Fruit fly (Drosophila melanogaster) whole organism, wandering third instar larva: ENCODE measurements around the gene Sap130.

ENCODE experiments used
- Abd-B ChIP-seq: fragments of >200 bp; optimal IDR thresholded peaks from 2 replicates; lab custom pipeline; 2017; ENCODE audit warnings: missing biosample characterization, missing genetic modification characterization
- CG9705 ChIP-seq: fragments of 200-800 bp; sonication (Bioruptor generic); optimal IDR thresholded peaks from 2 replicates; lab custom pipeline; 2018; ENCODE audit warnings: missing biosample characterization, mild to moderate bottlenecking, missing genetic modification characterization
- CrebA ChIP-seq: fragments of 200-800 bp; sonication (Bioruptor generic); optimal IDR thresholded peaks from 2 replicates; lab custom pipeline; 2016; ENCODE audit warnings: missing biosample characterization, mild to moderate bottlenecking, missing genetic modification characterization, borderline replicate concordance
- Dfd ChIP-seq: fragments of >200 bp; optimal IDR thresholded peaks from 2 replicates; lab custom pipeline; 2017; ENCODE audit warnings: missing biosample characterization, missing genetic modification characterization
- Dif ChIP-seq: fragments of 200-275, 200-300 bp; sonication (Bioruptor generic); optimal IDR thresholded peaks from 2 replicates; lab custom pipeline; 2018; ENCODE audit warnings: missing biosample characterization, missing genetic modification characterization; ENCODE audit not compliant: partially characterized antibody
- GATAd ChIP-seq: sonication (Bioruptor generic); optimal IDR thresholded peaks from 2 replicates; lab custom pipeline; 2016; ENCODE audit warnings: missing biosample characterization, missing genetic modification characterization
- HLH106 ChIP-seq: fragments of 200-800 bp; optimal IDR thresholded peaks from 3 replicates; lab custom pipeline; 2019; ENCODE audit warnings: missing biosample characterization, mild to moderate bottlenecking, missing genetic modification characterization, moderate library complexity
- Hnf4 ChIP-seq: fragments of 200-800 bp; sonication (Bioruptor generic); optimal IDR thresholded peaks from 2 replicates; lab custom pipeline; 2016; ENCODE audit warnings: missing biosample characterization, mild to moderate bottlenecking, missing genetic modification characterization
- Hr78 ChIP-seq: fragments of >200 bp; optimal IDR thresholded peaks from 2 replicates; lab custom pipeline; 2017; ENCODE audit warnings: missing biosample characterization, missing genetic modification characterization
- Hr83 ChIP-seq: fragments of 200-300 bp; sonication (Bioruptor generic); optimal IDR thresholded peaks from 2 replicates; lab custom pipeline; 2016; ENCODE audit warnings: missing biosample characterization, mild to moderate bottlenecking, missing genetic modification characterization, moderate library complexity; ENCODE audit not compliant: poor library complexity, severe bottlenecking
- Jra ChIP-seq: sonication (Bioruptor generic); optimal IDR thresholded peaks from 2 replicates; lab custom pipeline; 2016; ENCODE audit warnings: missing biosample characterization, missing genetic modification characterization
- Mio ChIP-seq: sonication (Bioruptor generic); optimal IDR thresholded peaks from 2 replicates; lab custom pipeline; 2016; ENCODE audit warnings: missing biosample characterization, missing genetic modification characterization
- Myc ChIP-seq: fragments of >200 bp; optimal IDR thresholded peaks from 2 replicates; lab custom pipeline; 2017
- N ChIP-seq: fragments of >200 bp; optimal IDR thresholded peaks from 2 replicates; lab custom pipeline; 2018; ENCODE audit warnings: missing biosample characterization, missing external identifiers, missing genetic modification characterization
- OdsH ChIP-seq: fragments of 200-800 bp; sonication (Bioruptor generic); optimal IDR thresholded peaks from 2 replicates; lab custom pipeline; 2016; ENCODE audit warnings: missing biosample characterization, mild to moderate bottlenecking, missing genetic modification characterization
- Rel ChIP-seq, 2 experiments: fragments of 200-800 bp; sonication (Bioruptor generic) in 1 of 2; optimal IDR thresholded peaks; 2 replicates in 1 of 2; 3 replicates in 1 of 2; lab custom pipeline; 2016 to 2019; ENCODE audit warnings: mild to moderate bottlenecking in 2 of 2, missing biosample characterization in 2 of 2, missing genetic modification characterization in 2 of 2, moderate library complexity in 1 of 2
- Sp1 ChIP-seq: fragments of 200-800 bp; sonication (Bioruptor generic); optimal IDR thresholded peaks from 3 replicates; lab custom pipeline; 2019; ENCODE audit warnings: missing biosample characterization, mild to moderate bottlenecking, missing genetic modification characterization, moderate library complexity
- br ChIP-seq: fragments of 200-800 bp; sonication (Bioruptor generic); optimal IDR thresholded peaks from 2 replicates; lab custom pipeline; 2016; ENCODE audit warnings: missing biosample characterization, missing genetic modification characterization
- brk ChIP-seq: fragments of 200-800 bp; sonication (Bioruptor generic); optimal IDR thresholded peaks from 2 replicates; lab custom pipeline; 2016; ENCODE audit warnings: missing biosample characterization, mild to moderate bottlenecking, missing genetic modification characterization
- dl ChIP-seq, 2 experiments: fragments of 175-275, 200-275 bp in 1 of 2; fragments of 200-275 bp in 1 of 2; sonication (Bioruptor generic); optimal IDR thresholded peaks; lab custom pipeline; 2018; ENCODE audit warnings: mild to moderate bottlenecking in 2 of 2, missing biosample characterization in 2 of 2, missing genetic modification characterization in 2 of 2, moderate library complexity in 2 of 2; ENCODE audit not compliant: partially characterized antibody in 2 of 2, insufficient read depth in 1 of 2
- dmrt93B ChIP-seq: fragments of 200-800 bp; sonication (Bioruptor generic); optimal IDR thresholded peaks from 2 replicates; lab custom pipeline; 2018; ENCODE audit warnings: missing biosample characterization, mild to moderate bottlenecking, missing genetic modification characterization
- dsf ChIP-seq: sonication (Bioruptor generic); optimal IDR thresholded peaks from 2 replicates; lab custom pipeline; 2016; ENCODE audit warnings: missing biosample characterization, missing genetic modification characterization, borderline replicate concordance
- ey ChIP-seq: fragments of 200-800 bp; sonication (Bioruptor generic); optimal IDR thresholded peaks from 2 replicates; lab custom pipeline; 2016; ENCODE audit warnings: missing biosample characterization, missing genetic modification characterization
- foxo ChIP-seq, 2 experiments: fragments of 200-800 bp; sonication (Bioruptor generic); optimal IDR thresholded peaks; 2 replicates in 1 of 2; 3 replicates in 1 of 2; lab custom pipeline; 2016 to 2017; ENCODE audit warnings: missing biosample characterization in 2 of 2, missing genetic modification characterization in 2 of 2
- fru ChIP-seq: fragments of 200-800 bp; sonication (Bioruptor generic); optimal IDR thresholded peaks from 3 replicates; lab custom pipeline; 2016; ENCODE audit warnings: missing biosample characterization, mild to moderate bottlenecking, missing genetic modification characterization
- h ChIP-seq: fragments of 200-800 bp; sonication (Bioruptor generic); optimal IDR thresholded peaks from 3 replicates; lab custom pipeline; 2016; ENCODE audit warnings: missing biosample characterization, mild to moderate bottlenecking, missing genetic modification characterization
- jim ChIP-seq: fragments of 175-275, 200-325 bp; sonication (Bioruptor generic); optimal IDR thresholded peaks from 2 replicates; lab custom pipeline; 2016; ENCODE audit warnings: missing biosample characterization, mild to moderate bottlenecking, missing genetic modification characterization
- lola ChIP-seq: fragments of >200 bp; optimal IDR thresholded peaks from 2 replicates; lab custom pipeline; 2017; ENCODE audit warnings: missing biosample characterization, missing genetic modification characterization
- pan ChIP-seq: fragments of >200 bp; optimal IDR thresholded peaks from 2 replicates; lab custom pipeline; 2017
- psq ChIP-seq: fragments of 200-800 bp; sonication (Bioruptor generic); optimal IDR thresholded peaks from 3 replicates; lab custom pipeline; 2017; ENCODE audit warnings: missing biosample characterization, mild to moderate bottlenecking, missing genetic modification characterization, moderate library complexity
- rgr ChIP-seq: fragments of 200-800 bp; sonication (Bioruptor generic); optimal IDR thresholded peaks from 3 replicates; lab custom pipeline; 2016; ENCODE audit warnings: missing biosample characterization, mild to moderate bottlenecking, missing genetic modification characterization
- sage ChIP-seq: fragments of 200-800 bp; sonication (Bioruptor generic); optimal IDR thresholded peaks from 2 replicates; lab custom pipeline; 2016; ENCODE audit warnings: missing biosample characterization, mild to moderate bottlenecking, missing genetic modification characterization
- sv ChIP-seq: fragments of 200-800 bp; sonication (Bioruptor generic); optimal IDR thresholded peaks from 3 replicates; lab custom pipeline; 2016; ENCODE audit warnings: missing biosample characterization, missing genetic modification characterization
- tai ChIP-seq: sonication (Bioruptor generic); optimal IDR thresholded peaks from 2 replicates; lab custom pipeline; 2016; ENCODE audit warnings: missing biosample characterization, missing genetic modification characterization
- usp ChIP-seq: fragments of >200 bp; optimal IDR thresholded peaks from 2 replicates; lab custom pipeline; 2017; ENCODE audit warnings: missing biosample characterization, missing genetic modification characterization
- woc ChIP-seq: sonication (Bioruptor generic); optimal IDR thresholded peaks from 2 replicates; lab custom pipeline; 2016; ENCODE audit warnings: missing biosample characterization, mild to moderate bottlenecking, missing genetic modification characterization

Sap130 gene

dm6 chr3L:12837196-12837720 lies 31.6 kb downstream of the Sap130 start:
- TF ChIP-seq Rel (GFP tag; optimal IDR thresholded peaks at IDR 0.05; lab: Kevin White, UChicago): no peak
- TF ChIP-seq Rel (tag; optimal IDR thresholded peaks at IDR 0.05; lab: Kevin White, UChicago): peak; percentile 38
- no peak for TF ChIP-seq Dfd
- no peak for TF ChIP-seq ey (GFP tag; lab: Kevin White, UChicago)
- TF ChIP-seq Jra (GFP tag; lab: Kevin White, UChicago): no peak
- TF ChIP-seq dsf (GFP tag; lab: Kevin White, UChicago): no peak

- TF ChIP-seq fru (GFP tag; lab: Kevin White, UChicago) (no peak), psq (no peak)
- TF ChIP-seq, all 38 proteins: peak for 0
Observed at dm6 chr3L:12839882-12840281, 34.2 kb downstream of the Sap130 start.

dm6 chr3L:12841459-12841858 lies 35.8 kb downstream of the Sap130 start:
- TF ChIP-seq foxo (GFP tag; optimal IDR thresholded peaks at IDR 0.05; lab: Kevin White, UChicago) (no peak), brk (GFP tag; lab: Kevin White, UChicago) (no peak), sage (GFP tag; lab: Kevin White, UChicago) (no peak), Mio (no peak), tai (GFP tag; lab: Kevin White, UChicago) (no peak), fru (GFP tag; lab: Kevin White, UChicago) (no peak), ey (GFP tag; lab: Kevin White, UChicago) (no peak), Rel (GFP tag; optimal IDR thresholded peaks at IDR 0.05; lab: Kevin White, UChicago) (no peak), Rel (tag; optimal IDR thresholded peaks at IDR 0.05; lab: Kevin White, UChicago) (no peak)

DNA sequence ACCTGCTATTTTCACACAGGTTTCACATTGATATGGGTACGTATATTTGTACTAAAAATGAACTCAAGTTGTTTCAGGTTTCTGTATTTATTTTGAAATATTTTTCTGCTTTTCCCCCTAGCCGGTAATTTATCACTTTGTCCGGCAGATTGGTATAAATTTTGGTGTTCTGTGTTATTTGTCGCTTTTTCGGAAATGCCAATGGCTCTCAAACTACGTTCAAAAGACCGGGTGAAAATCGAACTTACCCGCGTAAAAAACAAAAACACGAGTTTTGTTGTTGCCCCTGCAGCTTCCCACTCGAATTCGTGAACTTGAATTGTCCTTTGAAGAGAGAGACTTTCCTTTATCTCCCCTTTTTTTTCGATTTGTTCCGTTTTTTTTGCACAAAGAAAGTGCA lies 36.8 kb downstream of the Sap130 start:
- TF ChIP-seq HLH106: no peak
- TF ChIP-seq OdsH: no peak
- TF ChIP-seq Rel (GFP tag; optimal IDR thresholded peaks at IDR 0.05; lab: Kevin White, UChicago): no peak
- TF ChIP-seq Rel (tag; optimal IDR thresholded peaks at IDR 0.05; lab: Kevin White, UChicago): no peak
- TF ChIP-seq rgr: no peak
- TF ChIP-seq Mio: no peak
- no peak for TF ChIP-seq Myc (lab: Kevin White, UChicago)
- TF ChIP-seq Sp1 (GFP tag; lab: Kevin White, UChicago): no peak
- TF ChIP-seq lola (GFP tag; lab: Kevin White, UChicago): no peak
- TF ChIP-seq usp (GFP tag; lab: Kevin White, UChicago): no peak
- TF ChIP-seq fru (GFP tag; lab: Kevin White, UChicago): no peak
- no peak for TF ChIP-seq dmrt93B (GFP tag; lab: Kevin White, UChicago)
- no peak for TF ChIP-seq Dif (GFP tag; lab: Kevin White, UChicago)
- TF ChIP-seq sage (GFP tag; lab: Kevin White, UChicago): no peak
- TF ChIP-seq N (GFP tag; lab: Kevin White, UChicago): no peak
- TF ChIP-seq h (GFP tag; lab: Kevin White, UChicago): no peak
- no peak for TF ChIP-seq brk (GFP tag; lab: Kevin White, UChicago)
- no peak for TF ChIP-seq foxo (GFP tag; optimal IDR thresholded peaks at IDR 0.05; lab: Kevin White, UChicago)
- no peak for TF ChIP-seq CrebA (GFP tag; lab: Kevin White, UChicago)
- TF ChIP-seq CG9705 (GFP tag; lab: Kevin White, UChicago): no peak
- no peak for TF ChIP-seq Dfd

dm6 chr3L:12843056-12843799 lies 37.5 kb downstream of the Sap130 start, which contains the start of gene nebu:
Gene nebu (minus strand): TSS chr3L:12843106.
- TF ChIP-seq Jra (GFP tag; lab: Kevin White, UChicago) (peak; percentile 97), lola (GFP tag; lab: Kevin White, UChicago) (no peak), tai (GFP tag; lab: Kevin White, UChicago) (peak; percentile 95), Myc (lab: Kevin White, UChicago) (no peak), N (GFP tag; lab: Kevin White, UChicago) (no peak), Hnf4 (GFP tag; lab: Kevin White, UChicago) (peak; percentile 99), h (GFP tag; lab: Kevin White, UChicago) (peak; percentile 99), Mio (peak; percentile 91), foxo (GFP tag; optimal IDR thresholded peaks at IDR 0.05; lab: Kevin White, UChicago) (peak; percentile 96 to 99), CrebA (GFP tag; lab: Kevin White, UChicago) (peak; percentile 87), pan (lab: Kevin White, UChicago) (no peak), br (GFP tag; lab: Kevin White, UChicago) (peak; percentile 99), jim (GFP tag; lab: Kevin White, UChicago) (peak; percentile 46), OdsH (peak; percentile 99), HLH106 (peak; percentile 98), sage (GFP tag; lab: Kevin White, UChicago) (peak; percentile 95), Dfd (no peak), psq (peak; percentile 97), usp (GFP tag; lab: Kevin White, UChicago) (no peak), Hr83 (GFP tag; lab: Kevin White, UChicago) (peak; percentile 74), brk (GFP tag; lab: Kevin White, UChicago) (peak; percentile 98), dl (GFP tag; optimal IDR thresholded peaks at IDR 0.05; lab: Kevin White, UChicago; ENCODE audit: insufficient read depth in 1 of 2, partially characterized antibody in 2 of 2) (no peak), sv (peak; percentile 98), GATAd (peak; percentile 88), dsf (GFP tag; lab: Kevin White, UChicago) (peak; percentile 89), woc (GFP tag; lab: Kevin White, UChicago) (peak; percentile 96), Hr78 (GFP tag; lab: Kevin White, UChicago) (no peak), rgr (peak; percentile 99), Abd-B (no peak)
